Fruit fly (Drosophila melanogaster): ENCODE results near the gene GstT3.

Gene GstT3

DNA sequence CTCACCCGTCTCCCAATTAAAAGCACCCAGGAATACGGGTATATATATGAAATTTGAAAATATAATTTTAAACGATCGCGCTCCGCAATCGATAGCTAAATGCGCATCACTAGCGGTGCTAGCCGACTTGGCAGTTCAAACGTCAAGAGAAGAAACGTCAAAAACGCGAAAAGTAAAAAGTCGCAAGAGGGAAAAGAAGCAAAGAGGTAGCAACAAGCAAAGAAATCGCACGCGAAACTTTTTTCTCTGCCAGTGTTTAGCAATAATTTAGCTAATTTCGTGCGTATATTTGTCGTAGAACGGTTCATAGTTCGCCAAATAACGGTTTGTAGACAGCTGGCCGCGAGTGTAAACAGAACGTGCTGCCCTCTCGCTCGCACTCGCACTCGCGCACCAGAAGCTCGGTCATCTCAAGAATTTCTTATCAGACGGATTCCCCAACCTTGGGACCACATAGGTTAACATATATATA is 44.2 kb downstream of the GstT3 start, which contains the start of gene CG1812 (continued):
- TF ChIP-seq en (GFP tag; optimal IDR thresholded peaks at IDR 0.05) (no peak), Max (GFP tag; optimal IDR thresholded peaks at IDR 0.05) (no peak), Ets65A (GFP tag) (peak; percentile 81), CG34422 (GFP tag; IDR thresholded peaks at IDR 0.05) (peak; percentile 73; the same call in 2 of the 3 replicates), MTF-1 (GFP tag; optimal IDR thresholded peaks at IDR 0.05; ENCODE audit: borderline replicate concordance) (no peak), bowl (GFP tag; IDR thresholded peaks at IDR 0.05) (no peak), CG13424 (tag; optimal IDR thresholded peaks at IDR 0.05) (no peak), CG9932 (GFP tag; IDR thresholded peaks at IDR 0.05) (peak; percentile 45; the same call in 1 of the 2 replicates), ap (GFP tag; IDR thresholded peaks at IDR 0.05) (0 out of 2 replicates have a peak, but pooled peaks have one; percentile 13), CG15269 (tag; optimal IDR thresholded peaks at IDR 0.05) (peak; percentile 37), PHDP (tag; optimal IDR thresholded peaks at IDR 0.05) (peak; percentile 34), ttk (GFP tag; IDR thresholded peaks at IDR 0.05) (0 out of 2 replicates have a peak, but pooled peaks have one; percentile 20), CG6272 (GFP tag; IDR thresholded peaks at IDR 0.05) (no peak), Hmx (GFP tag; optimal IDR thresholded peaks at IDR 0.05) (no peak), fd96Cb (tag; optimal IDR thresholded peaks at IDR 0.05) (peak; percentile 17), CG2120 (GFP tag; optimal IDR thresholded peaks at IDR 0.05) (peak; percentile 62), GATAe (GFP tag; conservative IDR thresholded peaks at IDR 0.05) (0 out of 2 replicates have a peak, but pooled peaks have one; percentile 42), lab (GFP tag; optimal IDR thresholded peaks at IDR 0.05) (peak; percentile 75), Six4 (GFP tag; optimal IDR thresholded peaks at IDR 0.05) (no peak), Xrp1 (GFP tag; IDR thresholded peaks at IDR 0.05) (peak; percentile 60; the same call in 1 of the 2 replicates), trh (GFP tag; optimal IDR thresholded peaks at IDR 0.05) (no peak), sug (tag; optimal IDR thresholded peaks at IDR 0.05) (peak; percentile 56), CG8944 (GFP tag; optimal IDR thresholded peaks at IDR 0.05) (peak; percentile 26), Atf3 (GFP tag; optimal IDR thresholded peaks at IDR 0.05) (no peak), chm (GFP tag; IDR thresholded peaks at IDR 0.05) (peak; percentile 69), tio (GFP tag; optimal IDR thresholded peaks at IDR 0.05) (no peak), luna (GFP tag; optimal IDR thresholded peaks at IDR 0.05) (no peak), Dad (GFP tag; optimal IDR thresholded peaks at IDR 0.05) (no peak), CG30403 (GFP tag; optimal IDR thresholded peaks at IDR 0.05) (peak; percentile 43), CG12744 (GFP tag; optimal IDR thresholded peaks at IDR 0.05) (no peak), grau (tag; optimal IDR thresholded peaks at IDR 0.05) (peak; percentile 46), pfk (GFP tag; optimal IDR thresholded peaks at IDR 0.05) (no peak), Mad (GFP tag; optimal IDR thresholded peaks at IDR 0.05) (peak; percentile 41), CG13287 (GFP tag; IDR thresholded peaks at IDR 0.05; ENCODE audit: partially characterized antibody) (peak; percentile 21; the same call in 1 of the 2 replicates), D19A (tag; optimal IDR thresholded peaks at IDR 0.05) (no peak), CG8765 (GFP tag; IDR thresholded peaks at IDR 0.05) (no peak), eyg (GFP tag; optimal IDR thresholded peaks at IDR 0.05) (no peak), NK7.1 (GFP tag; optimal IDR thresholded peaks at IDR 0.05) (no peak), unc-4 (GFP tag; IDR thresholded peaks at IDR 0.05; ENCODE audit: partially characterized antibody) (no peak), CG9797 (GFP tag; optimal IDR thresholded peaks at IDR 0.05) (no peak), CG7839 (tag; optimal IDR thresholded peaks at IDR 0.05) (peak; percentile 34), CG2889 (GFP tag; IDR thresholded peaks at IDR 0.05) (no peak), Lpt (GFP tag; optimal IDR thresholded peaks at IDR 0.05) (no peak), eve (GFP tag; optimal IDR thresholded peaks at IDR 0.05) (no peak), Nf-YC (tag; optimal IDR thresholded peaks at IDR 0.05) (peak; percentile 18), CkIIα-i1 (GFP tag; IDR thresholded peaks at IDR 0.05) (no peak), pan (optimal IDR thresholded peaks at IDR 0.05) (no peak), pan (GFP tag; optimal IDR thresholded peaks at IDR 0.05 in 1 of 2, IDR thresholded peaks at IDR 0.05 in 1 of 2) (peak in 1 of 2 experiments; percentile 49), tup (GFP tag; optimal IDR thresholded peaks at IDR 0.05) (no peak), CG12104 (GFP tag; optimal IDR thresholded peaks at IDR 0.05) (no peak), CG9817 (tag; optimal IDR thresholded peaks at IDR 0.05) (no peak), gem (tag; optimal IDR thresholded peaks at IDR 0.05) (peak; percentile 51)

All from whole organism, embryonic.